Fruit fly (Drosophila melanogaster) whole organism, adult: ENCODE measurements around the gene CG31704.

Experiments
- CG11617 ChIP-seq: fragments of 200-800 bp; sonication (Bioruptor generic); optimal IDR thresholded peaks from 2 replicates; lab custom pipeline; 2017; ENCODE audit warnings: mild to moderate bottlenecking, missing biosample characterization, missing genetic modification reagents, missing genetic modification characterization
- CG12768 ChIP-seq: fragments of 200-800 bp; sonication (Bioruptor generic); optimal IDR thresholded peaks from 2 replicates; lab custom pipeline; 2017; ENCODE audit warnings: missing biosample characterization, missing genetic modification characterization, mild to moderate bottlenecking, moderate library complexity, missing genetic modification reagents
- CG14711 ChIP-seq: fragments of 200-800 bp; sonication (Bioruptor generic); optimal IDR thresholded peaks from 2 replicates; lab custom pipeline; 2018; ENCODE audit warnings: missing biosample characterization, mild to moderate bottlenecking, missing genetic modification characterization, moderate library complexity
- CG1620 ChIP-seq: fragments of 200-800 bp; sonication (Bioruptor generic); optimal IDR thresholded peaks from 2 replicates; lab custom pipeline; 2016; ENCODE audit warnings: missing biosample characterization, missing genetic modification characterization
- CG33017 ChIP-seq: fragments of 200-800 bp; sonication (Bioruptor generic); optimal IDR thresholded peaks from 2 replicates; lab custom pipeline; 2018; ENCODE audit warnings: missing biosample characterization, mild to moderate bottlenecking, missing genetic modification characterization, moderate library complexity
- CG5204 ChIP-seq: fragments of 200-800 bp; sonication (Bioruptor generic); optimal IDR thresholded peaks from 2 replicates; lab custom pipeline; 2016; ENCODE audit warnings: missing biosample characterization, missing genetic modification characterization
- CG7045 ChIP-seq: fragments of 200-800 bp; sonication (Bioruptor generic); optimal IDR thresholded peaks from 2 replicates; lab custom pipeline; 2017; ENCODE audit warnings: missing biosample characterization, mild to moderate bottlenecking, missing genetic modification characterization
- CG7101 ChIP-seq: fragments of 200-800 bp; sonication (Bioruptor generic); optimal IDR thresholded peaks from 2 replicates; lab custom pipeline; 2018; ENCODE audit warnings: missing biosample characterization, mild to moderate bottlenecking, missing genetic modification characterization, moderate library complexity
- Clk ChIP-seq: fragments of 200-800 bp; sonication (Bioruptor generic); optimal IDR thresholded peaks from 2 replicates; lab custom pipeline; 2017; ENCODE audit warnings: missing biosample characterization, missing genetic modification characterization
- Crg-1 ChIP-seq: fragments of 200-800 bp; sonication (Bioruptor generic); optimal IDR thresholded peaks from 2 replicates; lab custom pipeline; 2016; ENCODE audit warnings: missing biosample characterization, missing genetic modification characterization
- Hr96 ChIP-seq: fragments of 200-800 bp; sonication (Bioruptor generic); optimal IDR thresholded peaks from 2 replicates; lab custom pipeline; 2016; ENCODE audit warnings: missing biosample characterization, missing genetic modification characterization
- Mnt ChIP-seq: fragments of 200-800 bp; sonication (Bioruptor generic); optimal IDR thresholded peaks from 2 replicates; lab custom pipeline; 2016; ENCODE audit warnings: missing biosample characterization, mild to moderate bottlenecking, missing genetic modification characterization
- bab1 ChIP-seq: fragments of 200-800 bp; sonication (Bioruptor generic); optimal IDR thresholded peaks from 3 replicates; lab custom pipeline; 2019; ENCODE audit warnings: missing biosample characterization, mild to moderate bottlenecking, missing genetic modification characterization, moderate library complexity
- cic ChIP-seq: fragments of 200-800 bp; sonication (Bioruptor generic); optimal IDR thresholded peaks from 2 replicates; lab custom pipeline; 2017; ENCODE audit warnings: missing biosample characterization, mild to moderate bottlenecking, missing genetic modification characterization, moderate library complexity
- cnc ChIP-seq, 2 experiments: fragments of >200 bp; optimal IDR thresholded peaks; 2 replicates each; lab custom pipeline; 2017
- kay ChIP-seq: fragments of 200-800 bp; sonication (Bioruptor generic); peaks from one replicate; lab custom pipeline; 2016; ENCODE audit warnings: missing biosample characterization, missing genetic modification characterization, borderline replicate concordance
- ovo ChIP-seq: fragments of 200-800 bp; sonication (Bioruptor generic); optimal IDR thresholded peaks from 2 replicates; lab custom pipeline; 2016; ENCODE audit warnings: missing biosample characterization, missing genetic modification characterization
- pad ChIP-seq: fragments of 200-800 bp; sonication (Bioruptor generic); optimal IDR thresholded peaks from 3 replicates; lab custom pipeline; 2017; ENCODE audit warnings: missing biosample characterization, missing genetic modification characterization, mild to moderate bottlenecking, moderate library complexity, missing genetic modification reagents
- tj ChIP-seq: fragments of 200-800 bp; sonication (Bioruptor generic); optimal IDR thresholded peaks from 3 replicates; lab custom pipeline; 2017; ENCODE audit warnings: missing biosample characterization, mild to moderate bottlenecking, missing genetic modification characterization, moderate library complexity
- toe ChIP-seq: fragments of 200-800 bp; sonication (Bioruptor generic); optimal IDR thresholded peaks from 2 replicates; lab custom pipeline; 2016; ENCODE audit warnings: missing biosample characterization, missing genetic modification characterization

Gene CG31704

dm6 chr2L:11834308-11834707, 6.2 kb upstream of the CG31704 start, which contains the start of gene CG45012:
Gene CG45012, plus strand, starts transcription at chr2L:11834608.
- TF ChIP-seq CG12768 (no peak), toe (GFP tag; lab: Kevin White, UChicago) (no peak), tj (GFP tag; lab: Kevin White, UChicago) (no peak), CG7101 (tag; lab: Kevin White, UChicago) (no peak), CG14711 (tag; lab: Kevin White, UChicago) (no peak), Crg-1 (GFP tag; lab: Kevin White, UChicago) (no peak), cic (GFP tag; lab: Kevin White, UChicago) (no peak), CG1620 (no peak)

DNA sequence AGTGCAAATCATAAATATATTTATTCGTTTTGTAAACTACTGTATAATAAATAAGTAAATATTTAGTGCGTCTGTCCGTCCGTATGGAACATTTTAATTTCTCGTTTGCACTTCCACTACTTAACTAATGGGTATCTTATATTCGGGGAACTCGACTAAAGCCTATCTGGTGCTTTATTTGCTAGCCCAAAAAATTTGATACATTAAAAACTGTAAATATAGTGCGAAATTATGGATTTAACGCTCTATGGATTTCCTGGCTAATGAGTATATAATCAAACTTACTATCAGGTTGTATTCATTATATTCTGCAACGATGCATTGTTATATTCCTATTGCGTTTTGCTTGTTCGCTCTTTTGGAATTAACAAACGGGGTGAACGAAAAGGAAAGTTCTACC, 3.5 kb upstream of the CG31704 start, which contains the start of gene Sfp33A4:
TSS of gene Sfp33A4 (plus strand) at position 301 of the 400 bp plus-strand sequence.
- TF ChIP-seq Crg-1 (GFP tag; lab: Kevin White, UChicago) (no peak), CG11617 (GFP tag; lab: Kevin White, UChicago) (no peak), bab1 (GFP tag; lab: Kevin White, UChicago) (no peak), Clk (GFP tag; lab: Kevin White, UChicago) (no peak), toe (GFP tag; lab: Kevin White, UChicago) (no peak), cic (GFP tag; lab: Kevin White, UChicago) (no peak), CG5204 (no peak)

DNA sequence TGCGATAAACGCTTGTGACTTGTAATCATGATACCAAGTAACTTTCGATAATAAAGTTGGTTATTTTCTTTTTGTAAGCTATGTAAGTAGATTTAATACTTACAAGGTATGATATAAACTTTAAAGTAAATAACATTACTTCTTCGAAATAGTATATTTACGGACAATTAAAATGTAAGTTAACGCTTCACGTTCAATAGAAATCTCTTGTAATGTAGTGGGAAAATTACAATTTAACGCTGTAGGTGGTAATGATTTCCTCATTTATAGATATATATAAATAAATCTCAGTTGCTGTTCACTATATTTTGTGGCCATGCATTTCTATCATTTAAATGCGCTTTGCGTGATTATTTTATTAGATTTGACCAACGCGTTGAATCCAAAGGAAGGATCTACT, 3.1 kb upstream of the CG31704 start, which contains the start of gene Sfp33A2:
TSS of gene Sfp33A2 (plus strand) at position 301 of the 400 bp plus-strand sequence.
- TF ChIP-seq CG11617 (GFP tag; lab: Kevin White, UChicago) (no peak), CG1620 (no peak)

DNA sequence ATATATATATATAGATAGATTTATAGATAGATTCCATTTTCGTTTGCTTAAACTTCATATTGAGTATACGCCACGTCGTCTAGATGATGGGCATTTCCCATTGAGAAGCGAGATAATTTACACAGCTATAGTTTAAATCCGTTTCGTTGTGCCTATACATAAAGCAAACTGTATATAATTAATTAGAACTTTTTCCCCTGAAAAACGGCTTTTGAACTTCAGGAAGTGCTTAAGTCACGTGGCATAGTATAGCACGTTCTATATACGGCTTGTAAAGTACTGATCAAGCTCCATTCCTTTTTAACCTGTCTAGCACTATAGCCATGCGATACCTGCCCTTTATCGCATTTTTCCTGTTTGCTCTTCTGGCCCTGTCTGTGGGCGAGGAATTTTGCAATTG, 879 bp upstream of the CG31704 start, which contains the start of gene Sfp33A3:
TSS of gene Sfp33A3 (plus strand) at position 301 of the 400 bp plus-strand sequence.
- no peak for TF ChIP-seq CG5204
- no peak for TF ChIP-seq CG14711 (tag; lab: Kevin White, UChicago)
- no peak for TF ChIP-seq CG11617 (GFP tag; lab: Kevin White, UChicago)

dm6 chr2L:11841538-11841937, 1.0 kb downstream of the CG31704 start:
- TF ChIP-seq CG33017 = peak; percentile 45
- TF ChIP-seq Hr96 (GFP tag; lab: Kevin White, UChicago) = peak; percentile 4
- no peak for TF ChIP-seq cnc (optimal IDR thresholded peaks at IDR 0.05; lab: Kevin White, UChicago)
- no peak for TF ChIP-seq Mnt (GFP tag; lab: Kevin White, UChicago)
- TF ChIP-seq kay = peak; percentile 95
- TF ChIP-seq CG7045 (GFP tag; lab: Kevin White, UChicago) = peak; percentile 6
- TF ChIP-seq Crg-1 (GFP tag; lab: Kevin White, UChicago) = no peak
- TF ChIP-seq toe (GFP tag; lab: Kevin White, UChicago) = no peak
- no peak for TF ChIP-seq CG11617 (GFP tag; lab: Kevin White, UChicago)
- TF ChIP-seq CG12768 = peak; percentile 32
- TF ChIP-seq CG5204 = peak; percentile 32

dm6 chr2L:11842291-11843187, 2.0 kb downstream of the CG31704 start, which contains the start of the genes CG44008, CG14933, CG46426 and CG42486:
Gene CG44008, minus strand, starts transcription at chr2L:11842445.
Gene CG14933, plus strand, starts transcription at chr2L:11842828.
Gene CG46426, plus strand, starts transcription at chr2L:11842828.
Gene CG42486, plus strand, starts transcription at chr2L:11843137.
- TF ChIP-seq Hr96 (GFP tag; lab: Kevin White, UChicago) (no peak), tj (GFP tag; lab: Kevin White, UChicago) (peak; percentile 2), CG7045 (GFP tag; lab: Kevin White, UChicago) (no peak), CG5204 (no peak), cnc (optimal IDR thresholded peaks at IDR 0.05; lab: Kevin White, UChicago) (no peak), cic (GFP tag; lab: Kevin White, UChicago) (peak; percentile 74), pad (no peak), CG33017 (no peak), Crg-1 (GFP tag; lab: Kevin White, UChicago) (no peak), bab1 (GFP tag; lab: Kevin White, UChicago) (no peak), CG12768 (no peak), kay (peak; percentile 98)

DNA sequence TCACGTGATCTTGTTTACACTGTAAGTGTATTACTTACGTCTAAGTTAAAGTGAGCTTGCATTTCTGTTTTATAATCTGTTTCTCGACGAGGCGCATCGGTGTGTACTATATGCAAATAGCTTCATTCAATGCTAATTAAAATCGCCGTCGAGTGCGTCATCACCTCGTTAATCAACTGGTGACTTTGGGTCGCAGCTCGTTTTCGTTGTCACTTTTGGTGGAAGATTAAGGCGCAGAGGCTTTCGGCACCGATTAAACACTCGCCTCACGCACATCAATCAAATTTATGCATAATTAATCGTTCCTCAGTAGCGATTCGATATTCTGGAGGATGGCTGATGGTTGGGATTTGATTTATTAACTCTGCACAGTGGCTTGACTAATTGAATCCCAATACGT, 3.8 kb downstream of the CG31704 start:
- TF ChIP-seq CG7101 (tag; lab: Kevin White, UChicago) (no peak), Hr96 (GFP tag; lab: Kevin White, UChicago) (no peak), kay (peak; percentile 95), cnc (optimal IDR thresholded peaks at IDR 0.05; lab: Kevin White, UChicago) (no peak), CG5204 (no peak), CG33017 (peak; percentile 10), ovo (GFP tag; lab: Kevin White, UChicago) (no peak), Mnt (GFP tag; lab: Kevin White, UChicago) (no peak), CG14711 (tag; lab: Kevin White, UChicago) (no peak), CG1620 (no peak), Crg-1 (GFP tag; lab: Kevin White, UChicago) (no peak), CG12768 (peak; percentile 4), toe (GFP tag; lab: Kevin White, UChicago) (no peak), tj (GFP tag; lab: Kevin White, UChicago) (no peak), Clk (GFP tag; lab: Kevin White, UChicago) (no peak), bab1 (GFP tag; lab: Kevin White, UChicago) (no peak), CG11617 (GFP tag; lab: Kevin White, UChicago) (no peak), pad (no peak), CG7045 (GFP tag; lab: Kevin White, UChicago) (no peak), cic (GFP tag; lab: Kevin White, UChicago) (peak; percentile 90)
